Fruit fly (Drosophila melanogaster) whole organism, embryonic: Measurements from ENCODE around the gene CG3603.

Source experiments
- Asciz ChIP-seq: fragments of 200-800 bp; sonication (Bioruptor generic); optimal IDR thresholded peaks from 2 replicates; lab custom pipeline; 2017; ENCODE audit warnings: missing biosample characterization, mild to moderate bottlenecking, missing genetic modification characterization, missing genetic modification reagents
- Blimp-1 ChIP-seq: fragments of 200-800 bp; sonication (Bioruptor generic); optimal IDR thresholded peaks from 3 replicates; lab custom pipeline; 2018; ENCODE audit warnings: missing biosample characterization, missing genetic modification characterization, mild to moderate bottlenecking, moderate library complexity, missing genetic modification reagents
- CG14667 ChIP-seq: fragments of 200-800 bp; sonication (Bioruptor generic); IDR thresholded peaks from 2 replicates; pipeline ENCODE4 v1.3.6; 2022; ENCODE audit warnings: missing biosample characterization, missing genetic modification characterization
- CG17359 ChIP-seq: fragments of 200-800 bp; sonication (Bioruptor generic); optimal IDR thresholded peaks from 3 replicates; lab custom pipeline; 2018; ENCODE audit warnings: missing biosample characterization, mild to moderate bottlenecking, missing genetic modification characterization, moderate library complexity
- CG17612 ChIP-seq: fragments of 200-800 bp; sonication (Bioruptor generic); IDR thresholded peaks from 2 replicates; pipeline ENCODE4 v1.3.6; 2022; ENCODE audit warnings: missing biosample characterization, missing genetic modification characterization
- CG17802 ChIP-seq: fragments of 200-800 bp; sonication (Bioruptor generic); optimal IDR thresholded peaks from 2 replicates; lab custom pipeline; 2018; ENCODE audit warnings: missing biosample characterization, mild to moderate bottlenecking, missing genetic modification characterization, moderate library complexity
- CG18011 ChIP-seq: fragments of 200-800 bp; sonication (Bioruptor generic); optimal IDR thresholded peaks from 2 replicates; lab custom pipeline; 2017; ENCODE audit warnings: missing biosample characterization, missing genetic modification characterization, mild to moderate bottlenecking, moderate library complexity, missing genotype
- CG18262 ChIP-seq: fragments of 200-800 bp; optimal IDR thresholded peaks from 3 replicates; lab custom pipeline; 2019; ENCODE audit warnings: missing biosample characterization, mild to moderate bottlenecking, missing genetic modification characterization, moderate library complexity
- CG2678 ChIP-seq: fragments of 200-800 bp; sonication (Bioruptor generic); optimal IDR thresholded peaks from 3 replicates; lab custom pipeline; 2019; ENCODE audit warnings: missing biosample characterization, mild to moderate bottlenecking, missing genetic modification characterization, moderate library complexity
- CG33213 ChIP-seq: fragments of 200-800 bp; sonication (Bioruptor generic); optimal IDR thresholded peaks from 3 replicates; lab custom pipeline; 2016; ENCODE audit warnings: missing biosample characterization, missing genetic modification characterization
- CG6683 ChIP-seq: fragments of 200-800 bp; sonication (Bioruptor generic); optimal IDR thresholded peaks from 2 replicates; lab custom pipeline; 2017; ENCODE audit warnings: missing biosample characterization, mild to moderate bottlenecking, missing genetic modification characterization, missing genetic modification reagents
- CG6813 ChIP-seq: fragments of 200-800 bp; sonication (Bioruptor generic); optimal IDR thresholded peaks from 2 replicates; lab custom pipeline; 2017; ENCODE audit warnings: missing biosample characterization, missing genetic modification characterization, mild to moderate bottlenecking, moderate library complexity, missing genetic modification reagents
- CG7839 ChIP-seq: fragments of 200-800 bp; sonication (Bioruptor generic); optimal IDR thresholded peaks from 3 replicates; lab custom pipeline; 2018; ENCODE audit warnings: missing biosample characterization, mild to moderate bottlenecking, missing genetic modification characterization, moderate library complexity
- CG8281 ChIP-seq: fragments of 200-800 bp; sonication (Bioruptor generic); optimal IDR thresholded peaks from 2 replicates; lab custom pipeline; 2018; ENCODE audit warnings: missing biosample characterization, mild to moderate bottlenecking, missing genetic modification characterization, moderate library complexity
- CG8290 ChIP-seq, 3 experiments: fragments of 200-800 bp; sonication (Bioruptor generic); optimal IDR thresholded peaks; 2 replicates each; lab custom pipeline; 2016 to 2019; ENCODE audit warnings: missing biosample characterization in 3 of 3, missing genetic modification characterization in 3 of 3, mild to moderate bottlenecking in 2 of 3, moderate library complexity in 1 of 3
- CG8388 ChIP-seq: fragments of 200-800 bp; sonication (Bioruptor generic); optimal IDR thresholded peaks from 2 replicates; lab custom pipeline; 2019; ENCODE audit warnings: missing biosample characterization, mild to moderate bottlenecking, missing genetic modification characterization, moderate library complexity
- D ChIP-seq, 2 experiments: fragments of 200-800 bp in 1 of 2; fragments of >200 bp in 1 of 2; sonication (Bioruptor generic) in 1 of 2; optimal IDR thresholded peaks; 2 replicates in 1 of 2; 3 replicates in 1 of 2; lab custom pipeline; 2017; ENCODE audit warnings: mild to moderate bottlenecking in 1 of 2, missing biosample characterization in 1 of 2, missing genetic modification characterization in 1 of 2, missing genetic modification reagents in 1 of 2
- Dip2 ChIP-seq: fragments of 200-800 bp; sonication (Bioruptor generic); IDR thresholded peaks from 2 replicates; pipeline ENCODE4 v1.3.6; 2022; ENCODE audit warnings: missing biosample characterization, missing genetic modification characterization
- Eip74EF ChIP-seq, 2 experiments: fragments of 200-800 bp in 1 of 2; fragments of >200 bp in 1 of 2; sonication (Bioruptor generic) in 1 of 2; optimal IDR thresholded peaks; 2 replicates each; lab custom pipeline; 2017 to 2019; ENCODE audit warnings: missing biosample characterization in 2 of 2, missing genetic modification characterization in 2 of 2, mild to moderate bottlenecking in 1 of 2, moderate library complexity in 1 of 2
- Hr51 ChIP-seq, 2 experiments: fragments of 200-800 bp; sonication (Bioruptor generic); optimal IDR thresholded peaks; 2 replicates in 1 of 2; 3 replicates in 1 of 2; lab custom pipeline; 2016 to 2018; ENCODE audit warnings: missing biosample characterization in 2 of 2, missing genetic modification characterization in 2 of 2, mild to moderate bottlenecking in 1 of 2, moderate library complexity in 1 of 2
- Lim3 ChIP-seq: fragments of 200-800 bp; sonication (Bioruptor generic); IDR thresholded peaks from 2 replicates; pipeline ENCODE4 v1.3.6; 2022; ENCODE audit warnings: missing biosample characterization, missing genetic modification characterization
- PHDP ChIP-seq: fragments of 200-800 bp; sonication (Bioruptor generic); optimal IDR thresholded peaks from 3 replicates; lab custom pipeline; 2018; ENCODE audit warnings: missing biosample characterization, mild to moderate bottlenecking, missing genetic modification characterization, moderate library complexity
- Rx ChIP-seq: fragments of 200-800 bp; sonication (Bioruptor generic); IDR thresholded peaks from 2 replicates; pipeline ENCODE4 v1.3.6; 2022; ENCODE audit warnings: missing biosample characterization, missing genetic modification characterization
- Ssrp ChIP-seq: fragments of 200-800 bp; sonication (Bioruptor generic); optimal IDR thresholded peaks from 2 replicates; lab custom pipeline; 2018; ENCODE audit warnings: missing biosample characterization, mild to moderate bottlenecking, missing genetic modification characterization, moderate library complexity
- Xbp1 ChIP-seq: fragments of 200-800 bp; sonication (Bioruptor generic); optimal IDR thresholded peaks from 3 replicates; lab custom pipeline; 2016; ENCODE audit warnings: missing biosample characterization, mild to moderate bottlenecking, missing genetic modification characterization
- Xrp1 ChIP-seq: fragments of 200-800 bp; sonication (Bioruptor generic); IDR thresholded peaks from 2 replicates; pipeline ENCODE4 v1.3.6; 2022; ENCODE audit warnings: missing biosample characterization, missing genetic modification characterization
- abd-A ChIP-seq: fragments of 200-800 bp; sonication (Bioruptor generic); optimal IDR thresholded peaks from 3 replicates; lab custom pipeline; 2019; ENCODE audit warnings: missing biosample characterization, mild to moderate bottlenecking, missing genetic modification characterization, moderate library complexity
- ac ChIP-seq: fragments of 200-800 bp; sonication (Bioruptor generic); optimal IDR thresholded peaks from 3 replicates; lab custom pipeline; 2017; ENCODE audit warnings: missing biosample characterization, mild to moderate bottlenecking, missing genetic modification characterization
- amos ChIP-seq: fragments of 200-800 bp; sonication (Bioruptor generic); IDR thresholded peaks from 2 replicates; pipeline ENCODE4 v1.3.6; 2022; ENCODE audit warnings: missing biosample characterization, missing genetic modification characterization; ENCODE audit not compliant: partially characterized antibody
- ap ChIP-seq: fragments of 200-800 bp; sonication (Bioruptor generic); IDR thresholded peaks from 2 replicates; pipeline ENCODE4 v1.3.6; 2022; ENCODE audit warnings: missing biosample characterization, missing genetic modification characterization
- ase ChIP-seq: fragments of 200-800 bp; sonication (Bioruptor generic); IDR thresholded peaks from 3 replicates; pipeline ENCODE4 v1.3.6; 2022; ENCODE audit warnings: missing biosample characterization, missing genetic modification characterization
- cas ChIP-seq: fragments of 200-800 bp; sonication (Bioruptor generic); IDR thresholded peaks from 2 replicates; pipeline ENCODE4 v1.3.6; 2022; ENCODE audit warnings: missing biosample characterization, missing genetic modification characterization
- cg ChIP-seq: fragments of 200-800 bp; sonication (Bioruptor generic); optimal IDR thresholded peaks from 3 replicates; lab custom pipeline; 2019; ENCODE audit warnings: missing biosample characterization, mild to moderate bottlenecking, missing genetic modification characterization, moderate library complexity
- corto ChIP-seq: fragments of 200-800 bp; sonication (Bioruptor generic); optimal IDR thresholded peaks from 2 replicates; lab custom pipeline; 2016; ENCODE audit warnings: missing biosample characterization, mild to moderate bottlenecking, missing genetic modification characterization, moderate library complexity
- dati ChIP-seq: fragments of 200-800 bp; sonication (Bioruptor generic); IDR thresholded peaks from 2 replicates; pipeline ENCODE4 v1.3.6; 2022; ENCODE audit warnings: missing biosample characterization, missing genetic modification characterization
- dmrt99B ChIP-seq: fragments of 200-800 bp; sonication (Bioruptor generic); optimal IDR thresholded peaks from 2 replicates; lab custom pipeline; 2018; ENCODE audit warnings: missing biosample characterization, mild to moderate bottlenecking, missing genetic modification characterization, moderate library complexity
- eve ChIP-seq, 2 experiments: fragments of >200 bp; optimal IDR thresholded peaks; 2 replicates each; lab custom pipeline; 2017; ENCODE audit warnings: missing biosample characterization in 2 of 2, missing genetic modification characterization in 2 of 2
- gt ChIP-seq: fragments of 200-800 bp; sonication (Bioruptor generic); IDR thresholded peaks from 2 replicates; pipeline ENCODE4 v1.3.6; 2022; ENCODE audit warnings: missing biosample characterization, missing genetic modification characterization
- ham ChIP-seq: fragments of 200-800 bp; sonication (Bioruptor generic); IDR thresholded peaks from 2 replicates; pipeline ENCODE4 v1.3.6; 2022; ENCODE audit warnings: missing biosample characterization, missing genetic modification characterization
- ind ChIP-seq: fragments of 200-800 bp; sonication (Bioruptor generic); optimal IDR thresholded peaks from 3 replicates; lab custom pipeline; 2016; ENCODE audit warnings: missing biosample characterization, missing genetic modification characterization
- jigr1 ChIP-seq: fragments of 200-800 bp; sonication (Bioruptor generic); IDR thresholded peaks from 3 replicates; pipeline ENCODE4 v1.3.6; 2022; ENCODE audit warnings: missing biosample characterization, missing genetic modification characterization
- kay ChIP-seq: fragments of 200-800 bp; sonication (Bioruptor generic); optimal IDR thresholded peaks from 2 replicates; lab custom pipeline; 2016; ENCODE audit warnings: missing biosample characterization, missing genetic modification characterization
- mld ChIP-seq: fragments of 200-800 bp; sonication (Bioruptor generic); IDR thresholded peaks from 3 replicates; pipeline ENCODE4 v1.3.6; 2022; ENCODE audit warnings: missing biosample characterization, missing genetic modification characterization; ENCODE audit not compliant: partially characterized antibody
- onecut ChIP-seq: fragments of 200-800 bp; sonication (Bioruptor generic); IDR thresholded peaks from 2 replicates; pipeline ENCODE4 v1.3.6; 2022; ENCODE audit warnings: missing biosample characterization, missing genetic modification characterization
- sob ChIP-seq: fragments of 200-800 bp; sonication (Bioruptor generic); IDR thresholded peaks from 2 replicates; pipeline ENCODE4 v1.3.6; 2022; ENCODE audit warnings: missing biosample characterization, missing genetic modification characterization
- sug ChIP-seq: fragments of 200-800 bp; optimal IDR thresholded peaks from 2 replicates; lab custom pipeline; 2019; ENCODE audit warnings: missing biosample characterization, mild to moderate bottlenecking, missing genetic modification characterization, moderate library complexity
- tll ChIP-seq, 2 experiments: fragments of 200-800 bp in 1 of 2; fragments of >200 bp in 1 of 2; sonication (Bioruptor generic) in 1 of 2; optimal IDR thresholded peaks; 2 replicates each; lab custom pipeline; 2017 to 2019; ENCODE audit warnings: missing biosample characterization in 2 of 2, missing genetic modification characterization in 2 of 2, mild to moderate bottlenecking in 1 of 2, moderate library complexity in 1 of 2
- unpg ChIP-seq: fragments of 200-800 bp; sonication (Bioruptor generic); optimal IDR thresholded peaks from 3 replicates; lab custom pipeline; 2018; ENCODE audit warnings: missing biosample characterization, mild to moderate bottlenecking, missing genetic modification characterization, moderate library complexity
- vfl ChIP-seq: fragments of 200-800 bp; sonication (Bioruptor generic); optimal IDR thresholded peaks from 2 replicates; lab custom pipeline; 2016; ENCODE audit warnings: missing biosample characterization, missing genetic modification characterization

The CG3603 gene

DNA sequence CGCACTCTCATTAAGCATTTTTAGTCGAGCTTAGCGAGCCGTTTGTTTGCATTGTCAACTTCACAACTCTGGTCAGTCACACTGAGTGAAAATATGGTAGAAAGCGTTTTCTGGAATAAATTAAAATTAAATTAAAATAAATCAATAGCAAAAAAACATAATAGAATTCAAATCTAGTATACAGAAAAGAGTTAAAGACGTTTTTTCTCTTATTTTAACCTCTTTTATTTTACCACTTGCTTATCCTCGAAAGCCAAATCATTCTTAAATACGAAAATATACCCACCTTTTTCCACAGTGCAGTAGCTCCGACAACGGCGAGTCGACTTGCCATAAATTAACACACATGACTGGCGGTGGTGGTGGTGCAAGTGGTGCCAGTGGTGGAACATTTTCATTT lies 3.8 kb downstream of the CG3603 start (continued):
- TF ChIP-seq CG17802 (no peak), Xbp1 (GFP tag; lab: Kevin White, UChicago) (no peak), corto (GFP tag; lab: Kevin White, UChicago) (no peak), CG6683 (GFP tag; lab: Kevin White, UChicago) (no peak), ind (GFP tag; lab: Kevin White, UChicago) (peak; percentile 27), Dip2 (GFP tag; lab: Robert Waterston, UW) (no peak), Xrp1 (GFP tag; lab: Robert Waterston, UW) (peak; percentile 45; the same call in 1 of the 2 replicates), D (optimal IDR thresholded peaks at IDR 0.05; lab: Kevin White, UChicago) (no peak), D (GFP tag; optimal IDR thresholded peaks at IDR 0.05; lab: Kevin White, UChicago) (peak; percentile 32), Lim3 (GFP tag; lab: Robert Waterston, UW) (no peak), ham (no peak), ac (GFP tag; lab: Kevin White, UChicago) (no peak), Blimp-1 (GFP tag; lab: Kevin White, UChicago) (peak; percentile 50), CG33213 (GFP tag; lab: Kevin White, UChicago) (no peak), dmrt99B (tag; lab: Kevin White, UChicago) (peak; percentile 54), abd-A (no peak), CG18262 (tag; lab: Kevin White, UChicago) (peak; percentile 51), CG8290 (GFP tag; optimal IDR thresholded peaks at IDR 0.05; lab: Kevin White, UChicago) (no peak), CG8290 (tag; optimal IDR thresholded peaks at IDR 0.05; lab: Kevin White, UChicago) (no peak), CG8388 (peak; percentile 29), CG14667 (no peak), Asciz (GFP tag; lab: Kevin White, UChicago) (no peak), CG17612 (GFP tag; lab: Robert Waterston, UW) (no peak), ase (GFP tag; lab: Robert Waterston, UW) (no peak), CG17359 (tag; lab: Kevin White, UChicago) (peak; percentile 31), Hr51 (GFP tag; optimal IDR thresholded peaks at IDR 0.05; lab: Kevin White, UChicago) (peak in 1 of 2 experiments; percentile 62), gt (GFP tag; lab: Robert Waterston, UW) (no peak), CG2678 (tag; lab: Kevin White, UChicago) (peak; percentile 59), sob (GFP tag; lab: Robert Waterston, UW) (no peak), dati (GFP tag; lab: Robert Waterston, UW) (no peak), cas (GFP tag; lab: Robert Waterston, UW) (no peak), CG18011 (GFP tag; lab: Kevin White, UChicago) (no peak), tll (GFP tag; optimal IDR thresholded peaks at IDR 0.05; lab: Kevin White, UChicago) (no peak), jigr1 (GFP tag; lab: Robert Waterston, UW) (no peak), mld (GFP tag; lab: Robert Waterston, UW) (no peak), PHDP (tag; lab: Kevin White, UChicago) (peak; percentile 14), sug (tag; lab: Kevin White, UChicago) (no peak), CG6813 (peak; percentile 26), onecut (GFP tag; lab: Robert Waterston, UW) (no peak), Rx (no peak), kay (GFP tag; lab: Kevin White, UChicago) (no peak), Ssrp (tag; lab: Kevin White, UChicago) (peak; percentile 9), ap (GFP tag; lab: Robert Waterston, UW) (no peak), CG7839 (tag; lab: Kevin White, UChicago) (peak; percentile 52), unpg (peak; percentile 45), vfl (GFP tag; lab: Kevin White, UChicago) (no peak), cg (GFP tag; lab: Kevin White, UChicago) (no peak), amos (GFP tag; lab: Robert Waterston, UW) (no peak), Eip74EF (GFP tag; optimal IDR thresholded peaks at IDR 0.05; lab: Kevin White, UChicago) (peak in 1 of 2 experiments; percentile 32), eve (GFP tag; optimal IDR thresholded peaks at IDR 0.05; lab: Kevin White, UChicago) (no peak), CG8281 (tag; lab: Kevin White, UChicago) (peak; percentile 4)
